Fruit fly (Drosophila melanogaster): ENCODE data around the gene Ubc6.

DNA sequence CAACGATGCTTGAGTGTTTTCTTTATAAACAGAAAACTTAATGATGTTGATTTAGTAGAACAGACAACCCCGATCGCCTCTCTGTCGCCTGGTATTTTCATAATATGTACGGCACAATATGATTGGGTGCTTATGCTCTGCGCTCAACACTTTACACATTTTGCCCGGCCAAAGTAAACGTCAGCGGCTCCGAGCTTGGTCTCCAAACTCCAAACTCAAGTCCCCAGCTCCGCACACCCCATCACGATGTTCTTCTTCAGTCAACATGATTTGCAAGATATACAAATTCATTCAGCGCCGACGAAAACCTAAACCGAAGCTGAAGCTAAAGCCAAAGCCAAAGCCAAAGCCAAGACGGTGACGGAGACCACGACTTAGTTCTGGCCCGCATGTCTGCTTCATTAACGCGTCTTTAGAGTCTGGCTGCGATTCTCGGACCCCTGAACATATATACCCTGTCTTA, 22.9 kb upstream of the Ubc6 start:
- TF ChIP-seq kay (GFP tag; ENCODE audit: borderline replicate concordance), result no peak
- no peak for TF ChIP-seq CG7045 (GFP tag; optimal IDR thresholded peaks at IDR 0.05)
- TF ChIP-seq ovo (GFP tag; optimal IDR thresholded peaks at IDR 0.05), result no peak
- no peak for TF ChIP-seq CG7101 (tag; optimal IDR thresholded peaks at IDR 0.05)
- no peak for TF ChIP-seq CG14711 (tag; optimal IDR thresholded peaks at IDR 0.05)
- no peak for TF ChIP-seq bab1 (GFP tag; optimal IDR thresholded peaks at IDR 0.05)
- TF ChIP-seq pad (GFP tag; optimal IDR thresholded peaks at IDR 0.05), result no peak
- no peak for TF ChIP-seq cnc (optimal IDR thresholded peaks at IDR 0.05)
- no peak for TF ChIP-seq CG12768 (GFP tag; optimal IDR thresholded peaks at IDR 0.05)
- TF ChIP-seq cic (GFP tag; optimal IDR thresholded peaks at IDR 0.05), result no peak
- TF ChIP-seq Crg-1 (GFP tag; optimal IDR thresholded peaks at IDR 0.05), result no peak
